Worm (Caenorhabditis elegans) whole organism, mixed stage, embryonic: Measurements from ENCODE around the gene F09G2.2.

Experiments used
- M03D4.4 ChIP-seq: sonication (generic microtip); optimal IDR thresholded peaks from 2 replicates; lab custom pipeline; 2017; ENCODE audit warnings: mild to moderate bottlenecking, missing genetic modification characterization, missing compliant biosample characterization
- ces-1 ChIP-seq: fragments of 150-350 bp; optimal IDR thresholded peaks from 2 replicates; lab custom pipeline; 2014; ENCODE audit warnings: missing biosample characterization, missing genetic modification reagents, missing genetic modification characterization

ce11 chrV:7223941-7224340 lies 27.2 kb downstream of the F09G2.2 start, which contains the start of gene C13F10.1:
- TF ChIP-seq ces-1 (peak; percentile 62), M03D4.4 (no peak)
